Worm (Caenorhabditis elegans) whole organism, L4/young adult: ENCODE results near the gene unc-23.
"Not testable (repeated sequence)": the region's sequence is repeated elsewhere in the genome, so short reads cannot be mapped to it uniquely, and the experiment has no call there.

Source experiments
- W03F9.2 ChIP-seq: fragments of 150-350 bp; optimal IDR thresholded peaks from 2 replicates; lab custom pipeline; 2014; ENCODE audit warnings: missing biosample characterization, missing genetic modification characterization
- dao-5 ChIP-seq: sonication (generic microtip); optimal IDR thresholded peaks from 2 replicates; lab custom pipeline; 2016; ENCODE audit warnings: missing genotype, missing genetic modification characterization, moderate library complexity, missing compliant biosample characterization
- him-1 ChIP-seq: sonication (generic microtip); optimal IDR thresholded peaks from 2 replicates; lab custom pipeline; 2016; ENCODE audit warnings: missing genotype, missing genetic modification reagents, missing genetic modification characterization, missing compliant biosample characterization

Gene unc-23

DNA sequence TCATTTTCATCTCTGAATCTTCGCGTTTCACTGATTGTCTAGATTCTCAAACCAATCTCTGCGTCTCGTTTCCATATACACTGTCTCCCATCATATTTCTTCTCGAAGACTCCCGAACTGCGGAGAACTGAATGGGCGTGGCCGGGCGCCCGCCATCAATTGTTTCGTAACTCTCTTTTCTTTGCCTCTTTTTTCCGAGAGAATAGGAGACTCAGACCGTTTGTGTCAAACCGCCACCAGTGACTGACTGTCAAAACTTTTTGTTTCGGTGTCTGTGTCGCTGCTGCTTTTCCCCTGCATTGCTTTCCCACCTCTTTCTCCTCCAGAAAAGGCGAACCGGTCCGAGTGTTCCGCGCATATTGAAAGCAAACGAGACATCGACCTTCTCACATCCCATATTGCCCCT, at the start of gene unc-23:
TSS of gene unc-23 (plus strand) at position 176 of the 406 bp plus-strand sequence.
- TF ChIP-seq dao-5 (tag; lab: Kevin White, UChicago): peak; percentile 68
- TF ChIP-seq W03F9.2 (tag; lab: Kevin White, UChicago): peak; percentile 54
- no peak for TF ChIP-seq him-1

- not testable (repeated sequence) for TF ChIP-seq W03F9.2 (tag; lab: Kevin White, UChicago); dao-5 (tag; lab: Kevin White, UChicago); him-1
Observed at ce11 chrV:8897942-8898419, 38.2 kb upstream of the unc-23 start, which contains the start of the genes his-17 and his-18. Gene his-17 (minus strand): TSS chrV:8897992. Gene his-18 (plus strand): TSS chrV:8898228.

- TF ChIP-seq W03F9.2 (tag; lab: Kevin White, UChicago): no peak
- no peak for TF ChIP-seq him-1
- TF ChIP-seq dao-5 (tag; lab: Kevin White, UChicago): no peak
Observed at ce11 chrV:8898756-8899155, 37.4 kb upstream of the unc-23 start, which contains the start of gene frpr-13. Gene frpr-13 (plus strand): TSS chrV:8899056.

DNA sequence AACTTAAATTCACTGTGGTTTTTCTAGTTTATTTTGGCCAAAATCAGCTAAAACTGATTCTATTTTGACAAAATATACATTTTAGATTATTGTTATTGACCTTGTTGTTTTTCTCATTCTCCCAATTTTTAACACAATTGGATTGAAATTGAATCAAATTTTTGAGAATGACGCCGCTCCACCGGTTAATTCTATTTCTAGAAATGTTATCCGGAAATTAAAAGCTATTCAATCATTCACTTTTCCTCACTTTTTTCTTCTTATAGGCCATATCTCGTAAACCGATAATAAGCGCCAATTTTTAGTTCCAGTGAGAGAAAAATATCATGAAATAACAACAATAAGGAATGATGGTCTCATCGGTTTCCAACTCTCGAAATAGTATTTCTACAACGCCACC, 33.5 kb upstream of the unc-23 start, which contains the start of gene frpr-12:
TSS of gene frpr-12 (plus strand) at position 301 of the 400 bp plus-strand sequence.
- TF ChIP-seq W03F9.2 (tag; lab: Kevin White, UChicago) (no peak), dao-5 (tag; lab: Kevin White, UChicago) (no peak), him-1 (no peak)

DNA sequence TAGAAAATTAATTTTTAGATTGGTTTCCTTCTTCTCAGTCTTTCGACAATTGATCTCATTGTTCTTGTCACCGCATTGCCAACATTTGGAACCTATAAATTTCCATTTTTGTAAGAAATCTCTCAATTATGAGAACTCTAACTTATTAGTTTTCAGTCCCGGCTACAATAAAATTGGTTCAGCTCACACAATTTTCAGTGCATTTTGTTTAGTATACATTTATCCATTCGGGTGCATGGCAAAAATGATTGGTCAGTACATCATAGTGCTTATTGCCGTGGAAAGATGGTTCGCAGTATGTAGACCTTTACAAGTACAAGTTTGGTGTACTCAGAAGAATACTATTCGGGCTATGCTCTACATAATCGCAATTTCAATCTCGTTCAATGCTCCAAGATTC, 32.2 kb upstream of the unc-23 start:
- TF ChIP-seq W03F9.2 (tag; lab: Kevin White, UChicago): no peak
- no peak for TF ChIP-seq him-1
- no peak for TF ChIP-seq dao-5 (tag; lab: Kevin White, UChicago)

DNA sequence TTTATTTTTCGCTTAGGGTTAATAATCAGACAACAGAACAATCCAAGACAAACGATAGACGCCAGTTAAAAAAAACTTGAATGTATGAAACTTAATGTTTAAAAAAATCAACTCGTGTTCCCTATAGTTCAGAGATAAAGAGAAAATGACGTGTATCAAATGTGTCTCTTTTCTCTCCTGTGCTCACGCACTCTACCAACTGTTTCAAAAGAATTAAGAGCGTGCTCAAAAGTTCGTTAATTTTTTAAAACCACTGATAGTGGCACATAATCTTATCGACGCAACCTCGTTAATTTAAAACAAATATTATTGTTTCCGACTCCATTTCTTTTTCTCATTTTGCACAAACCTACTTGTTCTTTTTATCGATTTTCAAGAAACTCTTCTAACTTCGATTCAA, 30.5 kb upstream of the unc-23 start:
- TF ChIP-seq him-1: no peak
- TF ChIP-seq W03F9.2 (tag; lab: Kevin White, UChicago): no peak
- TF ChIP-seq dao-5 (tag; lab: Kevin White, UChicago): no peak

DNA sequence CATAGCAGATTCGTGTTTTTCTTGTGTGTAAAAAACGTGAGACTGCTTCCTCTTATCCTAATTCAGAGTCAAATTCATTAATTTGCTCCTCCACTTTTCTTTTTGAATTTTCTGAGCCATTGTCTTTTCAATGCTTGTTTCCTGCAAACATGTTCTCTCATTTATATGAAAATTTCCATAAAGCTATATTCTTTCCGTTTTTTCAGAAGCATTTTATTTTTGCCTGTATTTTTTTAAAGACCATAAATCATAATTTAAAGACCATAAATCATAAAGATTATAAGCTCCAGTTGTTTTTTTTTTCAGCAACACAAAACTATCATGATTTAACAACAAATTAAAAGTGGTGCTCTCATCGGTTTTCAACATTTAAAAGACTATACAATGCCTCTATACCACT, 29.3 kb upstream of the unc-23 start, which contains the start of gene frpr-11:
TSS of gene frpr-11 (plus strand) at position 301 of the 400 bp plus-strand sequence.
- no peak for TF ChIP-seq dao-5 (tag; lab: Kevin White, UChicago)
- TF ChIP-seq W03F9.2 (tag; lab: Kevin White, UChicago): no peak
- TF ChIP-seq him-1: no peak

DNA sequence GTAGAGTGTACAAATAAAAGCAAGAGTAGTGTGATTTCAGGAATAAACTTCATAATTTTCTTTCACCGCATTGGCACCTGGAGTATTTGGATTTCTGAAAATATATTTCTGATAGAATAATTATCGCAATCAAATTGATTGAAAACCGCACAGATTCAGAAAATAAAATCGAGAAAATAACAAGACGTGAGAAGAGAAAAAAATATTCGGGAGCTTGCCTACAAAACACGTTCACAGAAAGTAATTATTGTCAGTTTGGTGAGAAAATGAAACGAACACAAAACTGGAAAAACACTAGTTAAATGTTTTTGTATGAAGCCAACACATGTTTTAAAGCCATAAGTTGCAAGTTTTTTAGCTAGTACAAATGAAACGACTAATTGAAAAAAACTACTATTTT, 22.2 kb upstream of the unc-23 start, which contains the start of gene mod-1:
TSS of gene mod-1 (minus strand) at position 101 of the 400 bp plus-strand sequence.
- TF ChIP-seq him-1 (no peak), W03F9.2 (tag; lab: Kevin White, UChicago) (no peak), dao-5 (tag; lab: Kevin White, UChicago) (no peak)

DNA sequence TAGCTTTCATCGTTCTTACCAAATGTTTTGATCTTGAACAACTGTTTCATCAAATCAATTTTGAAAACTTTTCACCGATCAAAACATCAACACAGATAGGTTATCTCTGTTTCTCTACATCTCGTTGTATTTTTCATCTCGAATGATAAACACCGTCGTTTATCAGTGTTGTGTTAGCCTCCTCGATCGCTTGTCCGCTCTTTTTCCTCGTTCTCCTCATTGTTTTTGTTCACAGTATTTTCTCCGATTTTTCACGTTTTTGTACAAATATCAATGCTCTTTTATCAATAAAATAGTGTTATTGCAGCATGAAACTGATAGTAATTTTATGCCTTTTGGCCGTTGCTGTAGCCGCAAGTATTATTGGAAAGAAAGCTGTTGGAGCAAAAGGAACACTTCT, 13.4 kb upstream of the unc-23 start, which contains the start of gene ttr-47:
TSS of gene ttr-47 (plus strand) at position 308 of the 400 bp plus-strand sequence.
- no peak for TF ChIP-seq W03F9.2 (tag; lab: Kevin White, UChicago)
- TF ChIP-seq him-1: no peak
- TF ChIP-seq dao-5 (tag; lab: Kevin White, UChicago): no peak

DNA sequence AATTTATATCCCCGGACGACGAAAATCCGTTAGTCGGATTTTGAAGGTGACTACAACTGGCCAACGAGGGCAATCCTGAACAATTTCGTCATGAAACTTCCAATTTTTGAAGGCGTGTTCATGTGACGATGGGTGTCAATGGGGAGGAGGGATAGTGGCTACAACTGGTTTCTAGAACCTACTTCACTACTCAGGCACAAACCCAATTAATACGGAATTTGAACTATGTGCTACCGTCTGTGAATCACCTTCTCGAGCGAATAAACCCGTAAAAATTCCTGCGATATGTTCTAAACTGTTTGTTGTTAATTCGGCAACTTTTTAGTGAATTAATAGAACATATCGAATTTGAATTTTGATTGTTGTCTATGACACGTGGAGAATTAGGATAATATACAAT, 8.4 kb upstream of the unc-23 start:
- TF ChIP-seq dao-5 (tag; lab: Kevin White, UChicago) (no peak), W03F9.2 (tag; lab: Kevin White, UChicago) (no peak), him-1 (no peak)

DNA sequence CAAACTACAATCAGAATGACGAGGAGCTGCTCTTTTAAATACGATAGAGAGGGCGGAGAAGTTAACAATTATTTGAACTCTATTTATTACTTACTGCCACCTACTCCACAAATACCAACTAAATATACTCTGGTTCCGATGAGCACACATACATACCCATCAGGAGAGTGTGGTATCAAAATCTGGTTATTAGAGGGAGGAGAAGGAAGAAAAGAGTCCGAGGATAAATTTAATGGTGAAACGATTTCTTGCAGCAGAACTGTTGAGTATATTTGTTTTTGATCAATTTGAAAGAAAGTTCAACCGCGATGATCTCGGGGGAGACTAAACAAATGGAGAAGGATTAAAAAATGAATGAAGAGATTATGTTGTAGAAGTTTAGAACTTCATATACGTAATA, 7.2 kb upstream of the unc-23 start, which contains the start of gene H14N18.4:
TSS of gene H14N18.4 (minus strand) at position 12 of the 400 bp plus-strand sequence.
- TF ChIP-seq dao-5 (tag; lab: Kevin White, UChicago) (no peak), W03F9.2 (tag; lab: Kevin White, UChicago) (no peak), him-1 (no peak)

DNA sequence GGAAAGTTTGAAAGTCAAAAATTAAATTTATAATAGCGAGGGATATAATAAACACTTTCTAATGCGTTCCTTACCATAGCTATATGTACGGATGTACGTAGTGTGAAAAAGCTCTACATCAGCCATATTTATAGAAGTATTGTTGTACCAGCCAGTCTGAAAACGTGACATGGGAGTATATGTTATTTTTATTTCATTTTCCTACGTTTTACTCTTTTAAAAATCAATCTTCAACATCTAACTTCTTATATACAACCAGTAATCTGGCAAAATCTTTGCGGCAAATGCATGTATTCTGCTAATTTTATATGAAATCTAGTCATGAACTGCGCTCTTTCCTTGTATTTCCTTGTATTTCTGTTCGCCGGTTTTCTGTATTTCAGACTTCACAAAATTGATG, 3.8 kb upstream of the unc-23 start, which contains the start of gene H14N18.2:
TSS of gene H14N18.2 (plus strand) at position 301 of the 400 bp plus-strand sequence.
- no peak for TF ChIP-seq him-1
- TF ChIP-seq dao-5 (tag; lab: Kevin White, UChicago): no peak
- TF ChIP-seq W03F9.2 (tag; lab: Kevin White, UChicago): no peak

ce11 chrV:8934264-8934663, 1.9 kb upstream of the unc-23 start:
- TF ChIP-seq dao-5 (tag; lab: Kevin White, UChicago): no peak
- TF ChIP-seq him-1: no peak
- no peak for TF ChIP-seq W03F9.2 (tag; lab: Kevin White, UChicago)

DNA sequence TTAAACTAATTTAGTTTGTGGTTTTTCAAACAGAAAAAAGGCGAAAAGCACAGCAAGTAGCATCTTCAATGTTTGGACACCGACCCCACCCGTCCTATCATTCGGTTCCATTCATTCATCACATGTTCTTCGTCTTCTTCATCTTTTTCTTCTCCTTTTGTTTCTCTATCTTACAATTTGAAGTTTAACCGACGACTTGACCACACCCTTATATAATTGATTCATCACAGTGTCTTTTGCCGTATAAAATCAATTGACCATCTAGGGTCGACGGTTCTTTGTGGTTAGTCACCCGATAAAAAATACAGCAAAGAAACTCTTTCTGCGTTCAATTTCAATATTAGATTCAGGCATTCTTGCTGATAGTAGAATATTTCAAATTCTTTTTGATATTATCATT, 1.1 kb upstream of the unc-23 start:
- TF ChIP-seq him-1 (no peak), dao-5 (tag; lab: Kevin White, UChicago) (no peak), W03F9.2 (tag; lab: Kevin White, UChicago) (no peak)
